Worm (Caenorhabditis elegans) whole organism, mixed stage, embryonic: ENCODE results near the gene C35B1.5.

Source experiments
- M03D4.4 ChIP-seq: sonication (generic microtip); optimal IDR thresholded peaks from 2 replicates; lab custom pipeline; 2017; ENCODE audit warnings: mild to moderate bottlenecking, missing genetic modification characterization, missing compliant biosample characterization
- bed-3 ChIP-seq: fragments of 200-800 bp; sonication (Bioruptor generic); optimal IDR thresholded peaks from 3 replicates; lab custom pipeline; 2018; ENCODE audit warnings: mild to moderate bottlenecking, missing genetic modification characterization, moderate library complexity, missing compliant biosample characterization
- blmp-1 ChIP-seq: fragments of 150-350 bp; optimal IDR thresholded peaks from 2 replicates; lab custom pipeline; 2014; ENCODE audit warnings: missing biosample characterization, missing genetic modification characterization
- ceh-39 ChIP-seq: fragments of 150-350 bp; optimal IDR thresholded peaks from 2 replicates; lab custom pipeline; 2014; ENCODE audit warnings: missing biosample characterization, missing genetic modification characterization
- ces-1 ChIP-seq: fragments of 150-350 bp; optimal IDR thresholded peaks from 2 replicates; lab custom pipeline; 2014; ENCODE audit warnings: missing biosample characterization, missing genetic modification reagents, missing genetic modification characterization
- drap-1 ChIP-seq: fragments of 200-800 bp; sonication (Bioruptor generic); optimal IDR thresholded peaks from 3 replicates; lab custom pipeline; 2018; ENCODE audit warnings: mild to moderate bottlenecking, missing genetic modification characterization, missing compliant biosample characterization
- elt-3 ChIP-seq: fragments of 150-350 bp; optimal IDR thresholded peaks from 2 replicates; lab custom pipeline; 2014; ENCODE audit warnings: missing biosample characterization, missing genetic modification characterization
- hlh-1 ChIP-seq: fragments of 150-350 bp; optimal IDR thresholded peaks from 2 replicates; lab custom pipeline; 2014; ENCODE audit warnings: missing biosample characterization, missing genetic modification reagents, missing genetic modification characterization
- lsy-2 ChIP-seq: fragments of 150-350 bp; optimal IDR thresholded peaks from 2 replicates; lab custom pipeline; 2014; ENCODE audit warnings: missing biosample characterization, missing genetic modification characterization
- mab-5 ChIP-seq: fragments of 150-350 bp; optimal IDR thresholded peaks from 2 replicates; lab custom pipeline; 2014; ENCODE audit warnings: missing biosample characterization, missing genetic modification characterization
- mls-2 ChIP-seq: sonication (generic microtip); optimal IDR thresholded peaks from 2 replicates; lab custom pipeline; 2016; ENCODE audit warnings: mild to moderate bottlenecking, missing genetic modification characterization, moderate library complexity, missing compliant biosample characterization
- pha-4 ChIP-seq: fragments of 150-350 bp; optimal IDR thresholded peaks from 2 replicates; lab custom pipeline; 2018; ENCODE audit warnings: missing biosample characterization, missing genetic modification reagents, missing genetic modification characterization
- sem-2 ChIP-seq: fragments of 200-800 bp; sonication (Bioruptor generic); optimal IDR thresholded peaks from 2 replicates; lab custom pipeline; 2018; ENCODE audit warnings: mild to moderate bottlenecking, missing genetic modification characterization, missing compliant biosample characterization
- snpc-4 ChIP-seq: fragments of 150-350 bp; optimal IDR thresholded peaks from 2 replicates; lab custom pipeline; 2014; ENCODE audit warnings: missing biosample characterization, missing genetic modification characterization
- sptf-1 ChIP-seq: sonication (generic microtip); optimal IDR thresholded peaks from 2 replicates; lab custom pipeline; 2017; ENCODE audit warnings: mild to moderate bottlenecking, missing genetic modification characterization, moderate library complexity, missing compliant biosample characterization
- unc-120 ChIP-seq: sonication (generic microtip); optimal IDR thresholded peaks from 2 replicates; lab custom pipeline; 2017; ENCODE audit warnings: missing genetic modification characterization, missing compliant biosample characterization; ENCODE audit not compliant: poor library complexity, severe bottlenecking
- unc-39 ChIP-seq: fragments of 150-350 bp; optimal IDR thresholded peaks from 2 replicates; lab custom pipeline; 2014; ENCODE audit warnings: missing biosample characterization, missing genetic modification characterization

The C35B1.5 gene

ce11 chrIV:4047628-4048027, 36.4 kb downstream of the C35B1.5 start:
- no peak for TF ChIP-seq blmp-1 (tag; lab: Kevin White, UChicago)
- TF ChIP-seq pha-4 (tag; lab: Kevin White, UChicago) = no peak
- TF ChIP-seq ces-1 (GFP tag; lab: Kevin White, UChicago) = no peak
- TF ChIP-seq sem-2 (GFP tag; lab: Kevin White, UChicago) = no peak
- TF ChIP-seq mls-2 = no peak
- TF ChIP-seq bed-3 (GFP tag; lab: Kevin White, UChicago) = no peak
- no peak for TF ChIP-seq unc-39 (tag; lab: Kevin White, UChicago)
- TF ChIP-seq M03D4.4 (tag; lab: Kevin White, UChicago) = no peak

DNA sequence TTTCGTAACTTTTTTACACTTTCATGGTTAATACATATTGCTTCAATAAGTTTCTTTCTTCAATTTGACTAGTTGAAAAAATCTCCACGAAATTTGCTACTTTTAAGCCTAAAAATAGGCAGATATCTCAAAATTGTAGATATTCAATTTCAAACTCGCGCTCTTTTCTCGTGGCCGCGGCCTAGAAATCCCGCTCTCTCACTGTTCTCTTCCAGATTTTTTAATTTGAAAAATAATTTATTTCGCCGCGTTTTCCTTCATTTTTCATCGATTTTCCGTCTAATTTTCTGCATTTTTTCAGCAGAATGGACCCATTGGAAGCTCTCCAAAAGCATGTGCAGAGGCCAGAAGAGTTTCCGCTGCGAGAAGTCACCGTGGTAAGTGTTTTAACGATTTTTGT, 41.7 kb downstream of the C35B1.5 start, which contains the start of gene cdc-73:
TSS of gene cdc-73 (plus strand) at position 302 of the 400 bp plus-strand sequence.
- TF ChIP-seq ceh-39 (tag; lab: Kevin White, UChicago) (no peak), ces-1 (GFP tag; lab: Kevin White, UChicago) (peak; percentile 35), sptf-1 (tag; lab: Kevin White, UChicago) (peak; percentile 31), drap-1 (GFP tag; lab: Kevin White, UChicago) (no peak), lsy-2 (tag; lab: Kevin White, UChicago) (peak; percentile 23), unc-39 (tag; lab: Kevin White, UChicago) (no peak)

- no peak for TF ChIP-seq drap-1 (GFP tag; lab: Kevin White, UChicago)
- no peak for TF ChIP-seq snpc-4 (tag; lab: Kevin White, UChicago)
- TF ChIP-seq hlh-1 (tag; lab: Kevin White, UChicago) = no peak
Observed at ce11 chrIV:4041006-4041405, 43.0 kb downstream of the C35B1.5 start.

- no peak for TF ChIP-seq elt-3 (tag; lab: Kevin White, UChicago)
- no peak for TF ChIP-seq mab-5 (tag; lab: Kevin White, UChicago)
Observed at ce11 chrIV:4039984-4040383, 44.0 kb downstream of the C35B1.5 start, which contains the start of gene F35F11.2. TSS of gene F35F11.2 (plus strand) at chrIV:4040284.

ce11 chrIV:4034883-4035282, 49.1 kb downstream of the C35B1.5 start, which contains the start of gene hlh-30:
TSS of gene hlh-30 (minus strand) at chrIV:4034951.
- peak; percentile 9 for TF ChIP-seq unc-120 (tag; lab: Kevin White, UChicago)
- TF ChIP-seq ces-1 (GFP tag; lab: Kevin White, UChicago) = peak; percentile 55
- no peak for TF ChIP-seq sem-2 (GFP tag; lab: Kevin White, UChicago)
